Worm (Caenorhabditis elegans) whole organism, L4 larva: Measurements from ENCODE around the gene saeg-1.

ENCODE experiments used
- D1046.2 ChIP-seq: fragments of 200-800 bp; sonication (Bioruptor generic); IDR thresholded peaks from 2 replicates; pipeline ENCODE4 v1.3.6; 2022; ENCODE audit warnings: missing genetic modification characterization, missing compliant biosample characterization
- F10B5.3 ChIP-seq: sonication (generic microtip); optimal IDR thresholded peaks from 2 replicates; lab custom pipeline; 2016; ENCODE audit warnings: mild to moderate bottlenecking, missing genetic modification characterization, missing compliant biosample characterization
- F37D6.2 ChIP-seq: sonication (generic microtip); optimal IDR thresholded peaks from 2 replicates; lab custom pipeline; 2016; ENCODE audit warnings: mild to moderate bottlenecking, missing genetic modification characterization, missing compliant biosample characterization
- F44E2.7 ChIP-seq: fragments of 200-800 bp; sonication (Bioruptor generic); IDR thresholded peaks from 2 replicates; pipeline ENCODE4 v2.1.2; 2022; ENCODE audit warnings: missing genetic modification characterization, missing compliant biosample characterization
- T20F7.1 ChIP-seq: fragments of 200-800 bp; sonication (Bioruptor generic); optimal IDR thresholded peaks from 2 replicates; lab custom pipeline; 2018; ENCODE audit warnings: mild to moderate bottlenecking, missing genetic modification characterization, missing compliant biosample characterization
- T26A8.4 ChIP-seq: fragments of 200-800 bp; sonication (Bioruptor generic); IDR thresholded peaks from 2 replicates; pipeline ENCODE4 v1.3.6; 2022; ENCODE audit warnings: missing genetic modification characterization, missing compliant biosample characterization
- Y105C5A.15 ChIP-seq: fragments of 200-800 bp; sonication (Bioruptor generic); IDR thresholded peaks from 2 replicates; pipeline ENCODE4 v1.3.6; 2022; ENCODE audit warnings: missing genetic modification characterization, missing compliant biosample characterization
- Y5F2A.4 ChIP-seq: fragments of 200-800 bp; sonication (Bioruptor generic); optimal IDR thresholded peaks from 2 replicates; lab custom pipeline; 2018; ENCODE audit warnings: mild to moderate bottlenecking, missing genetic modification characterization, missing compliant biosample characterization
- Y75B8A.6 ChIP-seq: fragments of 200-800 bp; sonication (Bioruptor generic); IDR thresholded peaks from 2 replicates; pipeline ENCODE4 v1.3.6; 2022; ENCODE audit warnings: missing genetic modification reagents, missing genetic modification characterization, missing compliant biosample characterization
- ZK546.5 ChIP-seq, 2 experiments: sonication (generic microtip); optimal IDR thresholded peaks; 2 replicates each; lab custom pipeline; 2017; ENCODE audit warnings: missing biosample characterization in 2 of 2, missing genetic modification characterization in 2 of 2
- aha-1 ChIP-seq: fragments of 150-350 bp; peaks from one replicate; lab custom pipeline; 2014; ENCODE audit warnings: missing biosample characterization, missing genetic modification characterization
- arid-1 ChIP-seq: fragments of 200-800 bp; sonication (Bioruptor generic); conservative IDR thresholded peaks from 2 replicates; pipeline ENCODE4 v1.3.6; 2022; ENCODE audit warnings: missing genetic modification reagents, missing genetic modification characterization, missing compliant biosample characterization
- ceh-20 ChIP-seq: fragments of 200-800 bp; sonication (Bioruptor generic); IDR thresholded peaks from 2 replicates; pipeline ENCODE4 v1.3.6; 2022; ENCODE audit warnings: missing genetic modification reagents, missing genetic modification characterization, missing compliant biosample characterization
- ceh-32 ChIP-seq: sonication (generic microtip); optimal IDR thresholded peaks from 2 replicates; lab custom pipeline; 2016; ENCODE audit warnings: mild to moderate bottlenecking, missing genetic modification characterization, missing compliant biosample characterization; ENCODE audit not compliant: poor library complexity
- cey-2 ChIP-seq: sonication (generic microtip); optimal IDR thresholded peaks from 3 replicates; lab custom pipeline; 2017; ENCODE audit warnings: missing genetic modification characterization, mild to moderate bottlenecking, missing compliant biosample characterization, antibody characterized with exemption, borderline replicate concordance; ENCODE audit not compliant: insufficient read depth
- ctbp-1 ChIP-seq: fragments of 200-800 bp; sonication (Bioruptor generic); IDR thresholded peaks from 2 replicates; pipeline ENCODE4 v1.3.6; 2022; ENCODE audit warnings: missing genetic modification reagents, missing genetic modification characterization, missing compliant biosample characterization
- daf-12 ChIP-seq: fragments of 150-350 bp; optimal IDR thresholded peaks from 2 replicates; lab custom pipeline; 2014; ENCODE audit warnings: missing biosample characterization, missing genetic modification reagents, missing genetic modification characterization
- daf-16 ChIP-seq, 3 experiments: sonication (generic microtip); optimal IDR thresholded peaks; 2 replicates each; lab custom pipeline; 2016 to 2017; ENCODE audit warnings: missing genetic modification characterization in 3 of 3, missing genetic modification reagents in 3 of 3, mild to moderate bottlenecking in 2 of 3, missing compliant biosample characterization in 2 of 3, missing biosample characterization in 1 of 3, moderate library complexity in 1 of 3
- daf-8 ChIP-seq: fragments of 200-800 bp; sonication (Bioruptor generic); IDR thresholded peaks from 2 replicates; pipeline ENCODE4 v1.3.6; 2022; ENCODE audit warnings: missing genetic modification characterization, missing compliant biosample characterization
- dmd-8 ChIP-seq: fragments of 200-800 bp; sonication (Bioruptor generic); IDR thresholded peaks from 2 replicates; pipeline ENCODE4 v1.3.6; 2022; ENCODE audit warnings: missing genetic modification characterization, missing compliant biosample characterization
- dve-1 ChIP-seq: sonication (generic microtip); optimal IDR thresholded peaks from 2 replicates; lab custom pipeline; 2017; ENCODE audit warnings: antibody characterized with exemption, mild to moderate bottlenecking, missing genetic modification characterization, missing compliant biosample characterization; ENCODE audit not compliant: insufficient read depth
- egl-43 ChIP-seq: fragments of 200-800 bp; sonication (Bioruptor generic); IDR thresholded peaks from 2 replicates; pipeline ENCODE4 v1.3.6; 2022; ENCODE audit warnings: missing genetic modification reagents, missing genetic modification characterization, missing compliant biosample characterization
- fos-1 ChIP-seq: fragments of 150-350 bp; optimal IDR thresholded peaks from 2 replicates; lab custom pipeline; 2014; ENCODE audit warnings: missing biosample characterization, missing genetic modification characterization
- gei-8 ChIP-seq: fragments of 200-800 bp; sonication (Bioruptor generic); optimal IDR thresholded peaks from 2 replicates; lab custom pipeline; 2018; ENCODE audit warnings: mild to moderate bottlenecking, missing genetic modification characterization, missing compliant biosample characterization
- hif-1 ChIP-seq, 2 experiments: sonication (generic microtip); optimal IDR thresholded peaks; 2 replicates each; lab custom pipeline; 2016 to 2017; ENCODE audit warnings: missing compliant biosample characterization in 2 of 2, missing genetic modification characterization in 2 of 2, missing genetic modification reagents in 2 of 2, missing genotype in 2 of 2, mild to moderate bottlenecking in 1 of 2
- hlh-30 ChIP-seq: sonication (generic microtip); optimal IDR thresholded peaks from 2 replicates; lab custom pipeline; 2017; ENCODE audit warnings: antibody characterized with exemption, mild to moderate bottlenecking, missing genetic modification characterization, missing compliant biosample characterization; ENCODE audit not compliant: insufficient read depth
- jun-1 ChIP-seq: fragments of 150-350 bp; optimal IDR thresholded peaks from 2 replicates; lab custom pipeline; 2014; ENCODE audit warnings: missing biosample characterization, missing genetic modification reagents, missing genetic modification characterization
- lin-29 ChIP-seq: fragments of 200-800 bp; sonication (Bioruptor generic); IDR thresholded peaks from 2 replicates; pipeline ENCODE4 v1.3.6; 2022; ENCODE audit warnings: missing genetic modification reagents, missing genetic modification characterization, missing compliant biosample characterization
- lin-38 ChIP-seq: fragments of 200-800 bp; sonication (Bioruptor generic); IDR thresholded peaks from 2 replicates; pipeline ENCODE4 v1.3.6; 2022; ENCODE audit warnings: missing genetic modification reagents, missing genetic modification characterization, missing compliant biosample characterization
- lsy-2 ChIP-seq, 2 experiments: fragments of 150-350 bp in 1 of 2; sonication (generic microtip) in 1 of 2; optimal IDR thresholded peaks; 2 replicates each; lab custom pipeline; 2014 to 2017; ENCODE audit warnings: missing biosample characterization in 2 of 2, missing genetic modification characterization in 2 of 2
- madf-5 ChIP-seq, 2 experiments: fragments of 200-800 bp; sonication (Bioruptor generic); IDR thresholded peaks; 2 replicates each; pipeline ENCODE4 v1.3.6; 2022; ENCODE audit warnings: missing compliant biosample characterization in 2 of 2, missing genetic modification characterization in 2 of 2
- madf-9 ChIP-seq: fragments of 200-800 bp; sonication (Bioruptor generic); conservative IDR thresholded peaks from 2 replicates; pipeline ENCODE4 v1.3.6; 2022; ENCODE audit warnings: missing genetic modification reagents, missing genetic modification characterization, missing compliant biosample characterization
- mep-1 ChIP-seq: fragments of 150-350 bp; sonication (generic microtip); optimal IDR thresholded peaks from 3 replicates; lab custom pipeline; 2014; ENCODE audit warnings: missing biosample characterization, missing genetic modification characterization
- mes-2 ChIP-seq: sonication (generic microtip); optimal IDR thresholded peaks from 2 replicates; lab custom pipeline; 2016; ENCODE audit warnings: missing genotype, mild to moderate bottlenecking, missing genetic modification characterization, missing compliant biosample characterization; ENCODE audit not compliant: poor library complexity, severe bottlenecking
- mxl-3 ChIP-seq: fragments of 200-800 bp; sonication (Bioruptor generic); optimal IDR thresholded peaks from 2 replicates; lab custom pipeline; 2018; ENCODE audit warnings: mild to moderate bottlenecking, missing genetic modification characterization, missing compliant biosample characterization
- nhr-102 ChIP-seq: sonication (generic microtip); optimal IDR thresholded peaks from 2 replicates; lab custom pipeline; 2016; ENCODE audit warnings: mild to moderate bottlenecking, missing genetic modification characterization, moderate library complexity, missing compliant biosample characterization
- nhr-111 ChIP-seq: fragments of 200-800 bp; sonication (Bioruptor generic); optimal IDR thresholded peaks from 2 replicates; lab custom pipeline; 2018; ENCODE audit warnings: mild to moderate bottlenecking, missing genetic modification characterization, missing compliant biosample characterization
- nhr-237 ChIP-seq: sonication (generic microtip); optimal IDR thresholded peaks from 2 replicates; lab custom pipeline; 2017; ENCODE audit warnings: missing biosample characterization, missing genetic modification characterization
- nhr-77 ChIP-seq: fragments of 150-350 bp; optimal IDR thresholded peaks from 2 replicates; lab custom pipeline; 2014; ENCODE audit warnings: missing biosample characterization, missing genetic modification characterization
- sdz-12 ChIP-seq: fragments of 200-800 bp; sonication (Bioruptor generic); optimal IDR thresholded peaks from 2 replicates; lab custom pipeline; 2018; ENCODE audit warnings: mild to moderate bottlenecking, missing genetic modification characterization, missing compliant biosample characterization
- spr-3 ChIP-seq: fragments of 200-800 bp; sonication (Bioruptor generic); optimal IDR thresholded peaks from 2 replicates; lab custom pipeline; 2018; ENCODE audit warnings: mild to moderate bottlenecking, missing genetic modification characterization, missing compliant biosample characterization
- tra-1 ChIP-seq: fragments of 200-800 bp; sonication (Bioruptor generic); IDR thresholded peaks from 2 replicates; pipeline ENCODE4 v1.3.6; 2022; ENCODE audit warnings: missing genetic modification reagents, missing genetic modification characterization, missing compliant biosample characterization
- unc-130 ChIP-seq: sonication (generic microtip); optimal IDR thresholded peaks from 2 replicates; lab custom pipeline; 2016; ENCODE audit warnings: missing genetic modification reagents, missing genetic modification characterization, missing compliant biosample characterization
- unc-39 ChIP-seq: sonication (generic microtip); optimal IDR thresholded peaks from 2 replicates; lab custom pipeline; 2017; ENCODE audit warnings: missing biosample characterization, missing genetic modification characterization
- vab-7 ChIP-seq: fragments of 200-800 bp; sonication (Bioruptor generic); IDR thresholded peaks from 2 replicates; pipeline ENCODE4 v1.3.6; 2022; ENCODE audit warnings: missing genetic modification reagents, missing genetic modification characterization, missing compliant biosample characterization
- zfp-3 ChIP-seq: fragments of 200-800 bp; sonication (Bioruptor generic); conservative IDR thresholded peaks from 2 replicates; pipeline ENCODE4 v1.3.6; 2022; ENCODE audit warnings: missing genetic modification reagents, missing genetic modification characterization, missing compliant biosample characterization

saeg-1 gene

DNA sequence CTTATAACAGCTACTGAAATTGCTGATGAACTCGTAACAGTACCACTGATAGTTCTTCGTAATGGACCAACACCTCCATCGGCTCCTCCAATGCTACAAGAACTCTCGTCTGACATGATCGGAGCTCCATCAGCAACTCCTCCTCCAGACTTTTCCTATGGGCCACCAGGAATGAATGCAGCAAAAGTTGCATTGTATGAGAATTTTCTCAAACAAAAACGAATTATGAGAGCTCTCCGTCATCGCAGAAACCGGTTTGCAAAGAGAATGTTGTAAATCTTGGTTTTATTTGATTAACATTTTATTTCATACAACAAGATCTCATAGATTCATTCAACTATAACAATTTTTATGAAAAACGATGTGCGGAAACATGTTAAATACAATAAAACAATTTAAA is 22.1 kb upstream of the saeg-1 start:
- no peak for TF ChIP-seq vab-7 (GFP tag; lab: Robert Waterston, UW)
- peak in 1 of 2 experiments; percentile 18 for TF ChIP-seq lsy-2 (tag; optimal IDR thresholded peaks at IDR 0.05; lab: Kevin White, UChicago)
- peak; percentile 79 for TF ChIP-seq T26A8.4 (GFP tag; lab: Robert Waterston, UW)
- peak; percentile 61; the same call in 1 of the 2 replicates for TF ChIP-seq Y75B8A.6 (GFP tag; lab: Robert Waterston, UW)
- no peak for TF ChIP-seq jun-1 (tag; lab: Kevin White, UChicago)
- peak; percentile 54 for TF ChIP-seq dve-1 (tag; lab: Kevin White, UChicago)
- TF ChIP-seq madf-5 (GFP tag; IDR thresholded peaks at IDR 0.05; lab: Robert Waterston, UW): peak in 1 of 2 experiments; percentile 68; a peak in 1 of 4 replicates
- TF ChIP-seq ZK546.5 (tag; optimal IDR thresholded peaks at IDR 0.05; lab: Kevin White, UChicago): no peak
- peak; percentile 42 for TF ChIP-seq mes-2
- TF ChIP-seq nhr-102 (tag; lab: Kevin White, UChicago): peak; percentile 66
- TF ChIP-seq ceh-20: peak; percentile 64; the same call in 1 of the 2 replicates
- TF ChIP-seq hif-1 (tag; optimal IDR thresholded peaks at IDR 0.05; lab: Kevin White, UChicago): peak in 1 of 2 experiments; percentile 14
- TF ChIP-seq daf-8 (GFP tag; lab: Robert Waterston, UW): no peak
- TF ChIP-seq daf-16 (GFP tag; optimal IDR thresholded peaks at IDR 0.05; lab: Kevin White, UChicago): no peak
- peak; percentile 27 for TF ChIP-seq daf-16 (tag; optimal IDR thresholded peaks at IDR 0.05; lab: Kevin White, UChicago)
- TF ChIP-seq hlh-30 (tag; lab: Kevin White, UChicago): no peak
- no peak; the same call in 1 of the 2 replicates for TF ChIP-seq arid-1 (GFP tag; lab: Robert Waterston, UW)
- TF ChIP-seq mep-1 (tag; lab: Kevin White, UChicago): no peak
- TF ChIP-seq lin-29 (GFP tag; lab: Robert Waterston, UW): 0 out of 2 replicates have a peak, but pooled peaks have one; percentile 11
- TF ChIP-seq F44E2.7 (GFP tag; lab: Robert Waterston, UW): no peak
- TF ChIP-seq gei-8: peak; percentile 61
- TF ChIP-seq T20F7.1 (GFP tag; lab: Kevin White, UChicago): peak; percentile 31
- no peak for TF ChIP-seq dmd-8 (GFP tag; lab: Robert Waterston, UW)
- TF ChIP-seq spr-3 (GFP tag; lab: Kevin White, UChicago): peak; percentile 17
- no peak for TF ChIP-seq fos-1 (tag; lab: Kevin White, UChicago)
- no peak for TF ChIP-seq tra-1 (GFP tag; lab: Robert Waterston, UW)
- peak; percentile 48; the same call in 1 of the 2 replicates for TF ChIP-seq zfp-3 (GFP tag; lab: Robert Waterston, UW)
- TF ChIP-seq ctbp-1: no peak
- peak; percentile 74; the same call in 1 of the 2 replicates for TF ChIP-seq egl-43 (GFP tag; lab: Robert Waterston, UW)
- TF ChIP-seq lin-38 (GFP tag; lab: Robert Waterston, UW): peak; percentile 36; the same call in 1 of the 2 replicates
- TF ChIP-seq D1046.2 (GFP tag; lab: Robert Waterston, UW): 0 out of 2 replicates have a peak, but pooled peaks have one; percentile 21
- TF ChIP-seq madf-9 (GFP tag; lab: Robert Waterston, UW): no peak

DNA sequence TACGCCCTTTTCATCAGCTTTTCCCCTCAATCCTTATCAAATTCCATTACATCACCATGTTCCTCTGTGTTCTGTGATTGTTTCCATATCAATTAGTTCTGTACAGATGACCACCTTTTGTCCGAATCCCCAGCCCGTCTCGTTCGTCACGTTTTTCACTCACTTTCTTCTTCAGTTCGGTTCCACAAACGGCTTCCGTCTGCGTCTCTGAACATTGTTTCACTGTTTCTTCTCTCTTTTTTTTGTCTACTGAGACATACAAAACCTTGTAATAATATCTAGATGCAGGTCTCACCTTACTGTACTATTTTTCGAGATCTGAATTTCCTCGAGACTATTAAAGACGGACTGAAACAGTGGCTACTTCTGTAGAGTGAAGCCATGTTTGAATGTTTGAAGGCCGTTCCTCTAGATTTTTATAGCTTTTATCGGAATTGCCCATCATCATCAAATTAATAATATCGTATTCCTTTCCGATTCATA is 20.9 kb upstream of the saeg-1 start, which contains the start of gene F32D8.3:
Gene F32D8.3, plus strand, starts transcription at position 433 of the 483 bp plus-strand sequence.
- TF ChIP-seq daf-16 (GFP tag; optimal IDR thresholded peaks at IDR 0.05; lab: Kevin White, UChicago): no peak
- TF ChIP-seq daf-16 (tag; optimal IDR thresholded peaks at IDR 0.05; lab: Kevin White, UChicago): no peak
- no peak for TF ChIP-seq dve-1 (tag; lab: Kevin White, UChicago)
- no peak for TF ChIP-seq fos-1 (tag; lab: Kevin White, UChicago)
- TF ChIP-seq nhr-237 (tag; lab: Kevin White, UChicago): no peak
- no peak for TF ChIP-seq ceh-32 (tag; lab: Kevin White, UChicago)
- TF ChIP-seq F37D6.2 (tag; lab: Kevin White, UChicago): no peak
- TF ChIP-seq Y105C5A.15 (GFP tag; lab: Robert Waterston, UW): no peak
- TF ChIP-seq mxl-3 (GFP tag; lab: Kevin White, UChicago): peak; percentile 76
- no peak for TF ChIP-seq madf-9 (GFP tag; lab: Robert Waterston, UW)
- peak; percentile 62 for TF ChIP-seq cey-2
- no peak for TF ChIP-seq jun-1 (tag; lab: Kevin White, UChicago)
- no peak for TF ChIP-seq Y5F2A.4
- TF ChIP-seq unc-130 (GFP tag; lab: Kevin White, UChicago): no peak
- TF ChIP-seq ctbp-1: no peak
- TF ChIP-seq nhr-77: no peak
- no peak for TF ChIP-seq sdz-12
- no peak for TF ChIP-seq nhr-111 (GFP tag; lab: Kevin White, UChicago)
- no peak for TF ChIP-seq F10B5.3 (tag; lab: Kevin White, UChicago)
- TF ChIP-seq unc-39 (tag; lab: Kevin White, UChicago): no peak
- peak; percentile 89 for TF ChIP-seq aha-1 (tag; lab: Kevin White, UChicago)
- no peak for TF ChIP-seq daf-12 (tag; lab: Kevin White, UChicago)
- TF ChIP-seq hif-1 (tag; optimal IDR thresholded peaks at IDR 0.05; lab: Kevin White, UChicago): no peak
- TF ChIP-seq mep-1 (tag; lab: Kevin White, UChicago): no peak
- TF ChIP-seq egl-43 (GFP tag; lab: Robert Waterston, UW): no peak
- TF ChIP-seq ZK546.5 (tag; optimal IDR thresholded peaks at IDR 0.05; lab: Kevin White, UChicago): no peak
